Worm (Caenorhabditis elegans) whole organism, L4 larva: Measurements from ENCODE around the gene fat-7.

Experiments
- F44E2.7 ChIP-seq: fragments of 200-800 bp; sonication (Bioruptor generic); IDR thresholded peaks from 2 replicates; pipeline ENCODE4 v2.1.2; 2022; ENCODE audit warnings: missing genetic modification characterization, missing compliant biosample characterization
- nhr-76 ChIP-seq: fragments of 150-350 bp; optimal IDR thresholded peaks from 2 replicates; lab custom pipeline; 2014; ENCODE audit warnings: missing biosample characterization, missing genetic modification characterization

Gene fat-7

DNA sequence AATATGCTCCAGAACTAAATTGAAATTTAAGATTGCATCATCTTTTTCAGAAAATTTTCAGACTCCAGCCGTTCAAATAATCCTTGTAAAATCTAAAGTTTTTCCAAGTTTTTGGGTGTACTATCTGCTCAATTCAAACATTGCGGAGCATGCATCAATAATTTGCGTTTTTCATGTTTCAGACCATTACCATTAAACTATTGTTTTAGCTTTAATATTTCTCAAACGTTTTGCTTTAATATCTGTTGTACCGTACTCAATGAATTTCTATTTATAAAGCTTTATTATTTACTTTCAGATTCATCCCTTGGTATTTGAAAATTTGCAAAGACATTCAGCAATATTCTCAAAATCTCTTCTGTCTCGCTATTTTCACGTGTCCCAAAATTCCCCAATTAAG is 49.7 kb downstream of the fat-7 start, which contains the start of gene odr-2:
Gene odr-2 (plus strand): TSS at position 301 of the 400 bp plus-strand sequence.
- TF ChIP-seq nhr-76 (no peak), F44E2.7 (GFP tag; lab: Robert Waterston, UW) (no peak)
